Fruit fly (Drosophila melanogaster) whole organism, embryonic: Measurements from ENCODE around the gene Cpr23B.

Experiments
- Adf1 ChIP-seq: fragments of 200-800 bp; sonication (Bioruptor generic); IDR thresholded peaks from 2 replicates; pipeline ENCODE4 v1.3.6; 2022; ENCODE audit warnings: missing biosample characterization, missing genetic modification characterization
- Aef1 ChIP-seq: fragments of 200-800 bp; sonication (Bioruptor generic); IDR thresholded peaks from 3 replicates; pipeline ENCODE4 v1.3.6; 2022; ENCODE audit warnings: missing biosample characterization, missing genetic modification characterization
- CG10366 ChIP-seq: fragments of 200-800 bp; sonication (Bioruptor generic); IDR thresholded peaks from 2 replicates; pipeline ENCODE4 v1.3.6; 2022; ENCODE audit warnings: missing biosample characterization, missing genetic modification characterization
- CG10543 ChIP-seq: fragments of 200-800 bp; sonication (Bioruptor generic); optimal IDR thresholded peaks from 3 replicates; lab custom pipeline; 2017; ENCODE audit warnings: missing biosample characterization, mild to moderate bottlenecking, missing genetic modification characterization, moderate library complexity
- CG10959 ChIP-seq: fragments of 200-800 bp; sonication (Bioruptor generic); IDR thresholded peaks from 2 replicates; pipeline ENCODE4 v1.3.6; 2022; ENCODE audit warnings: missing biosample characterization, missing genetic modification characterization
- CG11696 ChIP-seq: fragments of 200-800 bp; sonication (Bioruptor generic); IDR thresholded peaks from 2 replicates; pipeline ENCODE4 v1.3.6; 2022; ENCODE audit warnings: missing biosample characterization, missing genetic modification characterization
- CG12071 ChIP-seq: fragments of 200-800 bp; sonication (Bioruptor generic); optimal IDR thresholded peaks from 3 replicates; lab custom pipeline; 2018; ENCODE audit warnings: missing biosample characterization, mild to moderate bottlenecking, missing genetic modification characterization
- CG1233 ChIP-seq: fragments of 200-800 bp; sonication (Bioruptor generic); optimal IDR thresholded peaks from 4 replicates; lab custom pipeline; 2018; ENCODE audit warnings: missing biosample characterization, mild to moderate bottlenecking, missing genetic modification characterization
- CG13296 ChIP-seq: fragments of 200-800 bp; sonication (Bioruptor generic); optimal IDR thresholded peaks from 3 replicates; lab custom pipeline; 2018; ENCODE audit warnings: missing biosample characterization, mild to moderate bottlenecking, missing genetic modification characterization
- CG13775 ChIP-seq: fragments of 200-800 bp; sonication (Bioruptor generic); optimal IDR thresholded peaks from 3 replicates; lab custom pipeline; 2017; ENCODE audit warnings: missing biosample characterization, mild to moderate bottlenecking, missing genetic modification characterization
- CG14710 ChIP-seq: fragments of 200-800 bp; sonication (Bioruptor generic); optimal IDR thresholded peaks from 3 replicates; lab custom pipeline; 2019; ENCODE audit warnings: missing biosample characterization, mild to moderate bottlenecking, missing genetic modification characterization, moderate library complexity
- CG1647 ChIP-seq: fragments of 200-800 bp; sonication (Bioruptor generic); optimal IDR thresholded peaks from 3 replicates; lab custom pipeline; 2016; ENCODE audit warnings: missing biosample characterization, missing genetic modification characterization
- CG1792 ChIP-seq: fragments of 200-800 bp; sonication (Bioruptor generic); optimal IDR thresholded peaks from 2 replicates; lab custom pipeline; 2016; ENCODE audit warnings: missing biosample characterization, missing genetic modification characterization
- CG18262 ChIP-seq: fragments of 200-800 bp; optimal IDR thresholded peaks from 3 replicates; lab custom pipeline; 2019; ENCODE audit warnings: missing biosample characterization, mild to moderate bottlenecking, missing genetic modification characterization, moderate library complexity
- CG18476 ChIP-seq: fragments of 200-800 bp; sonication (Bioruptor generic); optimal IDR thresholded peaks from 2 replicates; lab custom pipeline; 2016; ENCODE audit warnings: missing biosample characterization, mild to moderate bottlenecking, missing genetic modification characterization
- CG2116 ChIP-seq: fragments of 200-800 bp; sonication (Bioruptor generic); optimal IDR thresholded peaks from 3 replicates; lab custom pipeline; 2018; ENCODE audit warnings: missing biosample characterization, mild to moderate bottlenecking, missing genetic modification characterization
- CG2678 ChIP-seq: fragments of 200-800 bp; sonication (Bioruptor generic); optimal IDR thresholded peaks from 3 replicates; lab custom pipeline; 2019; ENCODE audit warnings: missing biosample characterization, mild to moderate bottlenecking, missing genetic modification characterization, moderate library complexity
- CG2712 ChIP-seq: fragments of 200-800 bp; optimal IDR thresholded peaks from 3 replicates; lab custom pipeline; 2019; ENCODE audit warnings: missing biosample characterization, mild to moderate bottlenecking, missing genetic modification characterization, moderate library complexity
- CG30403 ChIP-seq: fragments of 200-800 bp; sonication (Bioruptor generic); optimal IDR thresholded peaks from 3 replicates; lab custom pipeline; 2016; ENCODE audit warnings: missing biosample characterization, missing genetic modification characterization
- CG31441 ChIP-seq: fragments of 200-800 bp; sonication (Bioruptor generic); IDR thresholded peaks from 2 replicates; pipeline ENCODE4 v1.3.6; 2022; ENCODE audit warnings: missing biosample characterization, missing genetic modification characterization
- CG43689 ChIP-seq: fragments of 200-800 bp; sonication (Bioruptor generic); IDR thresholded peaks from 2 replicates; pipeline ENCODE4 v1.3.6; 2022; ENCODE audit warnings: missing biosample characterization, missing genetic modification characterization
- CG4404 ChIP-seq: fragments of 200-800 bp; sonication (Bioruptor generic); IDR thresholded peaks from 2 replicates; pipeline ENCODE4 v1.3.6; 2022; ENCODE audit warnings: missing biosample characterization, missing genetic modification characterization
- CG6689 ChIP-seq: fragments of 200-800 bp; sonication (Bioruptor generic); IDR thresholded peaks from 2 replicates; pipeline ENCODE4 v1.3.6; 2022; ENCODE audit warnings: missing biosample characterization, missing genetic modification characterization
- CG7271 ChIP-seq: fragments of 200-800 bp; sonication (Bioruptor generic); optimal IDR thresholded peaks from 2 replicates; lab custom pipeline; 2018; ENCODE audit warnings: missing biosample characterization, mild to moderate bottlenecking, missing genetic modification characterization, moderate library complexity
- CG7839 ChIP-seq: fragments of 200-800 bp; sonication (Bioruptor generic); optimal IDR thresholded peaks from 3 replicates; lab custom pipeline; 2018; ENCODE audit warnings: missing biosample characterization, mild to moderate bottlenecking, missing genetic modification characterization, moderate library complexity
- CG7928 ChIP-seq: fragments of 200-800 bp; sonication (Bioruptor generic); optimal IDR thresholded peaks from 2 replicates; lab custom pipeline; 2017; ENCODE audit warnings: missing biosample characterization, mild to moderate bottlenecking, missing genetic modification characterization
- CG8924 ChIP-seq: fragments of 200-800 bp; optimal IDR thresholded peaks from 3 replicates; lab custom pipeline; 2019; ENCODE audit warnings: missing biosample characterization, mild to moderate bottlenecking, missing genetic modification characterization, moderate library complexity
- CG9797 ChIP-seq: fragments of 200-800 bp; sonication (Bioruptor generic); optimal IDR thresholded peaks from 3 replicates; lab custom pipeline; 2018; ENCODE audit warnings: missing biosample characterization, mild to moderate bottlenecking, missing genetic modification characterization
- Camta ChIP-seq: fragments of 200-800 bp; sonication (Bioruptor generic); optimal IDR thresholded peaks from 2 replicates; lab custom pipeline; 2016; ENCODE audit warnings: missing biosample characterization, missing genetic modification characterization
- D19B ChIP-seq: fragments of 200-800 bp; sonication (Bioruptor generic); optimal IDR thresholded peaks from 2 replicates; lab custom pipeline; 2017; ENCODE audit warnings: missing biosample characterization, mild to moderate bottlenecking, missing genetic modification characterization
- Dref ChIP-seq: fragments of 200-800 bp; sonication (Bioruptor generic); IDR thresholded peaks from 2 replicates; pipeline ENCODE4 v1.3.6; 2022; ENCODE audit warnings: missing biosample characterization, missing genetic modification characterization
- H15 ChIP-seq: fragments of 200-800 bp; sonication (Bioruptor generic); IDR thresholded peaks from 3 replicates; pipeline ENCODE4 v1.3.6; 2022; ENCODE audit warnings: missing biosample characterization, missing genetic modification characterization
- HLH3B ChIP-seq: fragments of 200-800 bp; sonication (Bioruptor generic); IDR thresholded peaks from 2 replicates; pipeline ENCODE4 v1.3.6; 2022; ENCODE audit warnings: missing biosample characterization, missing genetic modification characterization
- Pdp1 ChIP-seq, 2 experiments: fragments of 200-800 bp; sonication (Bioruptor generic); optimal IDR thresholded peaks; 3 replicates each; lab custom pipeline; 2016; ENCODE audit warnings: missing biosample characterization in 2 of 2, missing genetic modification characterization in 2 of 2, mild to moderate bottlenecking in 1 of 2, moderate library complexity in 1 of 2
- ash1 ChIP-seq: fragments of 200-800 bp; sonication (Bioruptor generic); optimal IDR thresholded peaks from 2 replicates; lab custom pipeline; 2018; ENCODE audit warnings: missing biosample characterization, mild to moderate bottlenecking, missing genetic modification characterization
- cad ChIP-seq: fragments of >200 bp; optimal IDR thresholded peaks from 2 replicates; lab custom pipeline; 2017; ENCODE audit warnings: missing biosample characterization, missing genetic modification characterization
- dmrt11E ChIP-seq: fragments of 200-800 bp; sonication (Bioruptor generic); optimal IDR thresholded peaks from 3 replicates; lab custom pipeline; 2018; ENCODE audit warnings: missing biosample characterization, mild to moderate bottlenecking, missing genetic modification characterization, moderate library complexity
- fd102C ChIP-seq: fragments of 200-800 bp; sonication (Bioruptor generic); optimal IDR thresholded peaks from 2 replicates; lab custom pipeline; 2018; ENCODE audit warnings: missing biosample characterization, mild to moderate bottlenecking, missing genetic modification characterization, moderate library complexity
- ftz-f1 ChIP-seq: fragments of 200-800 bp; sonication (Bioruptor generic); optimal IDR thresholded peaks from 2 replicates; lab custom pipeline; 2016; ENCODE audit warnings: missing biosample characterization, missing genetic modification characterization
- jing ChIP-seq: fragments of 200-800 bp; sonication (Bioruptor generic); optimal IDR thresholded peaks from 2 replicates; lab custom pipeline; 2018; ENCODE audit warnings: missing biosample characterization, mild to moderate bottlenecking, missing genetic modification characterization
- kah ChIP-seq: fragments of 200-800 bp; sonication (Bioruptor generic); optimal IDR thresholded peaks from 2 replicates; lab custom pipeline; 2018; ENCODE audit warnings: missing biosample characterization, mild to moderate bottlenecking, missing genetic modification characterization
- nmo ChIP-seq: fragments of 200-800 bp; sonication (Bioruptor generic); optimal IDR thresholded peaks from 2 replicates; lab custom pipeline; 2018; ENCODE audit warnings: missing biosample characterization, mild to moderate bottlenecking, missing genetic modification characterization, moderate library complexity
- nom ChIP-seq: fragments of 200-800 bp; sonication (Bioruptor generic); optimal IDR thresholded peaks from 2 replicates; lab custom pipeline; 2017; ENCODE audit warnings: missing biosample characterization, missing genetic modification characterization, mild to moderate bottlenecking, moderate library complexity, missing genetic modification reagents
- oc ChIP-seq: fragments of 200-800 bp; sonication (Bioruptor generic); optimal IDR thresholded peaks from 2 replicates; lab custom pipeline; 2018; ENCODE audit warnings: missing biosample characterization, mild to moderate bottlenecking, missing genetic modification characterization, moderate library complexity
- pan ChIP-seq, 4 experiments: fragments of >200 bp in 3 of 4; fragments of 200-800 bp in 1 of 4; sonication (Bioruptor generic) in 1 of 4; optimal IDR thresholded peaks in 3 of 4; IDR thresholded peaks in 1 of 4; 2 replicates each; pipeline versions ENCODE4 v1.3.6 to Lab custom; 2017 to 2022; ENCODE audit warnings: missing biosample characterization in 2 of 4, missing genetic modification characterization in 2 of 4, mixed read lengths in 1 of 4
- pho ChIP-seq: fragments of 200-800 bp; sonication (Bioruptor generic); optimal IDR thresholded peaks from 2 replicates; lab custom pipeline; 2016; ENCODE audit warnings: missing biosample characterization, missing genetic modification characterization
- ranshi ChIP-seq: fragments of 200-800 bp; sonication (Bioruptor generic); IDR thresholded peaks from 2 replicates; pipeline ENCODE4 v1.3.6; 2022; ENCODE audit warnings: missing biosample characterization, missing genetic modification characterization
- sqz ChIP-seq: fragments of 200-800 bp; sonication (Bioruptor generic); optimal IDR thresholded peaks from 3 replicates; lab custom pipeline; 2018; ENCODE audit warnings: missing biosample characterization, mild to moderate bottlenecking, missing genetic modification characterization
- usp ChIP-seq: fragments of >200 bp; optimal IDR thresholded peaks from 2 replicates; lab custom pipeline; 2017; ENCODE audit warnings: missing biosample characterization, missing genetic modification characterization
- z ChIP-seq: fragments of 200-800 bp; sonication (Bioruptor generic); IDR thresholded peaks from 3 replicates; pipeline ENCODE4 v1.3.6; 2022; ENCODE audit warnings: missing biosample characterization, missing genetic modification characterization

Cpr23B gene

DNA sequence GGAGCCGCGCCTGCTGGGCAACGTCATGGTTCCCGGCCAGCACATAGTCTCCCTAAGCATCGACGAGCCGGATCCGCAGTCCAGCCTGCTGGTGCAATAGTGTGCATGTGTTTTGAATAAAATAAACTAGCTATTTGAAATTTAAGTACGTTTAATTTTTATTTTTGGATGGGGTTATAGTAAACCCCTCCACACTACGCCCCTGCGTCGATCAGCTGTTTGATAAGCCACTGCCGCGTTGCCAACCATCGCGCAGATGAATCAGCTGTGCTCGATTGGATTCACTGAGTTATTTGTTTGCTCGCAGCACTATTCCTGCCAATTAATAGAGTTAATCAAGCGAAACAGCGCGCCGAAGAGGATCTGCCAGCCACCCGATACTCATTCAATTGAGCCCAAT is 40.6 kb downstream of the Cpr23B start, which contains the start of gene RabGGTb (continued):
- TF ChIP-seq CG1792 (peak; percentile 48), dmrt11E (tag; lab: Kevin White, UChicago) (peak; percentile 14), CG30403 (peak; percentile 58), Camta (peak; percentile 33), CG2116 (GFP tag; lab: Kevin White, UChicago) (peak; percentile 25), CG10366 (GFP tag; lab: Robert Waterston, UW) (peak; percentile 68), CG12071 (GFP tag; lab: Kevin White, UChicago) (peak; percentile 26), CG2678 (tag; lab: Kevin White, UChicago) (peak; percentile 61), nom (peak; percentile 26), CG6689 (GFP tag; lab: Robert Waterston, UW) (peak; percentile 45; the same call in 1 of the 2 replicates), CG1233 (GFP tag; lab: Kevin White, UChicago) (no peak), pho (peak; percentile 57), CG2712 (tag; lab: Kevin White, UChicago) (peak; percentile 50), pan (optimal IDR thresholded peaks at IDR 0.05; lab: Kevin White, UChicago) (no peak), pan (GFP tag; optimal IDR thresholded peaks at IDR 0.05 in 1 of 2, IDR thresholded peaks at IDR 0.05 in 1 of 2) (peak in 1 of 2 experiments; percentile 82), ranshi (peak; percentile 76), CG43689 (GFP tag; lab: Robert Waterston, UW) (peak; percentile 50; the same call in 1 of the 2 replicates), cad (GFP tag; lab: Kevin White, UChicago) (no peak), CG13296 (GFP tag; lab: Kevin White, UChicago) (peak; percentile 50), CG18476 (GFP tag; lab: Kevin White, UChicago) (peak; percentile 5), ash1 (GFP tag; lab: Kevin White, UChicago) (peak; percentile 27), usp (GFP tag; lab: Kevin White, UChicago) (no peak), sqz (GFP tag; lab: Kevin White, UChicago) (no peak), CG7928 (GFP tag; lab: Kevin White, UChicago) (no peak), HLH3B (GFP tag; lab: Robert Waterston, UW) (peak; percentile 62; the same call in 1 of the 2 replicates), Aef1 (peak; percentile 58), CG8924 (tag; lab: Kevin White, UChicago) (peak; percentile 34), Adf1 (GFP tag; lab: Robert Waterston, UW) (peak; percentile 54; the same call in 1 of the 2 replicates), CG14710 (tag; lab: Kevin White, UChicago) (peak; percentile 25), CG10543 (GFP tag; lab: Kevin White, UChicago) (peak; percentile 65), CG13775 (GFP tag; lab: Kevin White, UChicago) (peak; percentile 29), CG10959 (GFP tag; lab: Robert Waterston, UW) (0 out of 2 replicates have a peak, but pooled peaks have one; percentile 41), D19B (GFP tag; lab: Kevin White, UChicago) (no peak), Dref (GFP tag; lab: Robert Waterston, UW) (peak; percentile 41), nmo (peak; percentile 30), CG7839 (tag; lab: Kevin White, UChicago) (peak; percentile 56), kah (peak; percentile 20), H15 (GFP tag; lab: Robert Waterston, UW) (peak; percentile 73; the same call in 2 of the 3 replicates), jing (no peak), CG18262 (tag; lab: Kevin White, UChicago) (peak; percentile 18), z (GFP tag; lab: Robert Waterston, UW) (no peak), CG7271 (tag; lab: Kevin White, UChicago) (no peak), CG4404 (GFP tag; lab: Robert Waterston, UW) (peak; percentile 59; the same call in 1 of the 2 replicates), Pdp1 (GFP tag; optimal IDR thresholded peaks at IDR 0.05; lab: Kevin White, UChicago) (peak; percentile 50 to 59), oc (tag; lab: Kevin White, UChicago) (peak; percentile 49), CG9797 (GFP tag; lab: Kevin White, UChicago) (peak; percentile 29), CG1647 (GFP tag; lab: Kevin White, UChicago) (peak; percentile 48), CG11696 (GFP tag; lab: Robert Waterston, UW) (peak; percentile 43; the same call in 1 of the 2 replicates), ftz-f1 (GFP tag; lab: Kevin White, UChicago) (peak; percentile 34), fd102C (GFP tag; lab: Kevin White, UChicago) (no peak), CG31441 (GFP tag; lab: Robert Waterston, UW) (peak; percentile 26; the same call in 1 of the 2 replicates)
